Fruit fly (Drosophila melanogaster): ENCODE measurements around the gene CG4553.

- TF ChIP-seq h (optimal IDR thresholded peaks at IDR 0.05) = no peak
- TF ChIP-seq ttk (optimal IDR thresholded peaks at IDR 0.05) = no peak
- no peak for TF ChIP-seq insv (optimal IDR thresholded peaks at IDR 0.05)
- no peak for TF ChIP-seq psq (optimal IDR thresholded peaks at IDR 0.05)
Observed at dm6 chr3R:25490375-25490774, 13.7 kb upstream of the CG4553 start.
